Worm (Caenorhabditis elegans): ENCODE results near the gene rsef-1.
A peak's percentile ranks its signal among the peaks of the same experiment; 100 is the strongest.

rsef-1 gene

DNA sequence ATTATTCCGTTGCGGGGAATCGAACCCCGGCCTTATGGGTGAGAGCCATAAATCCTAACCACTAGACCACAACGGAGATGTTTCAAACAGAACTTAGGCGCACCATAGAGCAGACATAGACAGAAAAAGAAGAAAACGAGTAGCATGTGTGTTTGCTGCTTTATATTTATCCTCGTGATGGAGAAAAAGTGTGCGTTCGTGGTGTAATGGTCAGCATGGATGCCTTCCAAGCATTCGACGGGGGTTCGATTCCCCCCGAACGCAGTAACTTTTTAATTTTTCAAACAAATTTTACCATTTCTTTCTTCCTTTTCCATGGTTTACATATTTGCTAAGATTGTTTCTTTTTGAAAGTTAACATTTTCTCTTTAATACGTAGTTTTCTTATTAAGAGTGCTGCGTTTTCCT is 23.2 kb downstream of the rsef-1 start (continued):
- TF ChIP-seq ama-1 (optimal IDR thresholded peaks at IDR 0.05) (peak; percentile 62), alr-1 (tag; optimal IDR thresholded peaks at IDR 0.05) (no peak), elt-3 (tag; optimal IDR thresholded peaks at IDR 0.05) (no peak), ztf-1 (GFP tag; conservative IDR thresholded peaks at IDR 0.05) (no peak), zag-1 (tag; optimal IDR thresholded peaks at IDR 0.05) (peak; percentile 92), nhr-11 (tag; optimal IDR thresholded peaks at IDR 0.05) (peak; percentile 83), mab-5 (tag; optimal IDR thresholded peaks at IDR 0.05) (peak; percentile 91), nhr-10 (tag; optimal IDR thresholded peaks at IDR 0.05) (peak; percentile 60), nhr-21 (tag; optimal IDR thresholded peaks at IDR 0.05) (peak; percentile 90), unc-62 (GFP tag; optimal IDR thresholded peaks at IDR 0.05) (no peak), lin-39 (tag; optimal IDR thresholded peaks at IDR 0.05) (peak; percentile 75), gmeb-1 (tag; optimal IDR thresholded peaks at IDR 0.05) (peak; percentile 81), dmd-4 (tag; optimal IDR thresholded peaks at IDR 0.05) (no peak), nhr-25 (tag; optimal IDR thresholded peaks at IDR 0.05) (peak; percentile 83), ztf-11 (tag; optimal IDR thresholded peaks at IDR 0.05) (peak; percentile 70), lsy-2 (tag; optimal IDR thresholded peaks at IDR 0.05) (peak; percentile 86 to 88), ceh-16 (tag; optimal IDR thresholded peaks at IDR 0.05) (peak; percentile 34), elt-1 (tag; optimal IDR thresholded peaks at IDR 0.05) (no peak), sem-4 (tag; optimal IDR thresholded peaks at IDR 0.05) (peak; percentile 81), nhr-23 (tag; optimal IDR thresholded peaks at IDR 0.05) (no peak), nhr-129 (tag; optimal IDR thresholded peaks at IDR 0.05) (peak; percentile 93), mbf-1 (tag; optimal IDR thresholded peaks at IDR 0.05) (peak; percentile 59), skn-1 (tag; optimal IDR thresholded peaks at IDR 0.05) (peak; percentile 9), lin-13 (GFP tag; optimal IDR thresholded peaks at IDR 0.05) (peak; percentile 90), sma-3 (GFP tag; optimal IDR thresholded peaks at IDR 0.05) (peak; percentile 87), ceh-82 (tag; optimal IDR thresholded peaks at IDR 0.05) (peak; percentile 15), aly-2 (tag; optimal IDR thresholded peaks at IDR 0.05) (peak; percentile 41)

DNA sequence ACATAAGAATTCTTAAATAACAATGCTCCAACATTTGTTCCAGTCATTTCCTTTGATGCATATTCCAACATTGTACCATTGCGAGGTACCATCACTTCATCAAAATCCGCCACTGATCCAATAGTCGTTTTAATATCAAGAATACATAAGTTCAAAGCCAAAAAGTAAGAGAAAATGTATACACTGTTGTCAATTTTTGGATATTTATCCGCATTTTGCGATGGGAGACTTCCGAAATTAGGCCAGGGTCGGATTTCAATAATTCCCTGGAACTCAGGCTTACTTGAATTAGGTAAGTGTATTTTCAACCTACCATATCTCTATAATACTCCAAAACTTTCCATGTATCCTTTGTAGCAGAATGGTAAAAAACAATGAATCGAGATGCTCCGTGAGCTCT is 25.0 kb downstream of the rsef-1 start, which contains the start of gene M02F4.2:
Gene M02F4.2 (minus strand): TSS at position 101 of the 400 bp plus-strand sequence.
- no peak for TF ChIP-seq ceh-16 (tag; optimal IDR thresholded peaks at IDR 0.05)
- TF ChIP-seq nhr-21 (tag; optimal IDR thresholded peaks at IDR 0.05) = no peak
- no peak for TF ChIP-seq egl-27 (tag; optimal IDR thresholded peaks at IDR 0.05)
- no peak for TF ChIP-seq nhr-129 (tag; optimal IDR thresholded peaks at IDR 0.05)

DNA sequence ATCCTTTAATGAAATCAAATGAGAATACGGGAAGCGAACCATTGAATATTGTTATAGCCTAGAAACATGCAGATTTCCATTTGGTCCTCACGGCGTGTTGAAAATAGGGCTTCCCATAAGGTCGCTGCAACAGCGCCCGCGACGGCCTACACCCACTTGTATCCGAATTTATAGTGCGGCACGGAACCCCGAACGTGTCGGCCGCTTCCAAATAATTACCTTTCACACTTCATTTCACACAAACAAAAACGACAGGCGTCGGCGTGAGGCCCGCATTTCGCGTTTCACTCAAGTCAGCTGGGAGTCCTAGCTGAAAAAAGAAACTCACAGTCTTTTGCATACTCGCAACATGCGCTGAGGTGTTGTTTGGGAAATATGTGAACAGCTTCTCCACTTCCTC is 25.7 kb downstream of the rsef-1 start:
- TF ChIP-seq mbf-1 (tag; optimal IDR thresholded peaks at IDR 0.05) = no peak
- no peak for TF ChIP-seq nhr-23 (tag; optimal IDR thresholded peaks at IDR 0.05)
- TF ChIP-seq alr-1 (tag; optimal IDR thresholded peaks at IDR 0.05) = no peak
- no peak for TF ChIP-seq crh-2 (tag; optimal IDR thresholded peaks at IDR 0.05)
- TF ChIP-seq unc-55 (GFP tag; optimal IDR thresholded peaks at IDR 0.05) = no peak
- peak; percentile 17 for TF ChIP-seq snpc-4 (tag; optimal IDR thresholded peaks at IDR 0.05)

DNA sequence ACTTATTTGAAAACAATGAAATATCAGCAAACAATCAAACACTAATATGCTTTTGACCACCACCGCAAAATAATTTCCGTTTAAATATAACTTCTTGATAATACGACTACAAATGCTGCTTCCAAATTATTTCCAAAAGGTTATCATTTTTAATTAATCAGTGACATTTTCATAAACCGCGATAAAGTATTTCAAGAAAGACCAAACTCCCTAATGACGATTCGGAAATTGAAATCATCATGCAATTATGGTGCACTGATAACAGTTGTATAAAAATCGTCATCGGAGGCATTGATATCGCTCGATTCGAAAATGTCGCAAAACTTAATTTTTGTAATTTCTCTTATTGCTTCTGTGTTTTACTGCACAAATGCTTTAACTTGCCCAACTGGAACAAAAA is 27.7 kb downstream of the rsef-1 start, which contains the start of gene clec-265:
Gene clec-265 (plus strand): TSS at position 300 of the 400 bp plus-strand sequence.
- TF ChIP-seq ztf-1 (GFP tag; conservative IDR thresholded peaks at IDR 0.05) (no peak), ztf-11 (tag; optimal IDR thresholded peaks at IDR 0.05) (no peak), crh-2 (tag; optimal IDR thresholded peaks at IDR 0.05) (peak; percentile 55), skn-1 (tag; optimal IDR thresholded peaks at IDR 0.05) (peak; percentile 68), sma-9 (GFP tag; optimal IDR thresholded peaks at IDR 0.05) (peak; percentile 71), sma-9 (tag; optimal IDR thresholded peaks at IDR 0.05) (no peak), fos-1 (tag; optimal IDR thresholded peaks at IDR 0.05) (peak; percentile 99)

DNA sequence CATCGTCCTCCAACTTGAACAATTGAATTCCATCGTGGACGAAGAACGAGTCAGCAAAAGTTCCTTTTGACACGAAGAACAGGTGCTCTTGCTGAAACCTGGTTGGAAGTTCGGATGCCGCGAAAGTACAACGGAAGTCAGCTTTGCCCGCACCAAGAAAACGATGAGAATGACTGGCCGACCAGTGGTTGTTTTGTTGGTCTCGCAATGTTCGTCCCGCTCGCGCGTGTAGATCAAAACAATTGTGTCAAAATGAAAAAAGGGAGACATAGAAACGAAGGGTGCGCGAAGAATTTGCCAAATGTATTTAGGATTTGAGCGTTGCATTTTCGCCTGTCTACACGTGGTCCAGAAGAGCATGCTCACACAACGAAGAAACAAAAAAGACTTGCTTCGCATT is 30.2 kb downstream of the rsef-1 start, which contains the start of gene M02F4.1:
Gene M02F4.1 (minus strand): TSS at position 101 of the 400 bp plus-strand sequence.
- TF ChIP-seq unc-62 (GFP tag; optimal IDR thresholded peaks at IDR 0.05) (no peak), sem-4 (tag; optimal IDR thresholded peaks at IDR 0.05) (no peak), skn-1 (tag; optimal IDR thresholded peaks at IDR 0.05) (no peak), snpc-4 (tag; optimal IDR thresholded peaks at IDR 0.05) (no peak), ztf-1 (GFP tag; conservative IDR thresholded peaks at IDR 0.05) (no peak), alr-1 (tag; optimal IDR thresholded peaks at IDR 0.05) (no peak), mbf-1 (tag; optimal IDR thresholded peaks at IDR 0.05) (no peak), aly-2 (tag; optimal IDR thresholded peaks at IDR 0.05) (no peak), nhr-10 (tag; optimal IDR thresholded peaks at IDR 0.05) (no peak), elt-1 (tag; optimal IDR thresholded peaks at IDR 0.05) (no peak), zag-1 (tag; optimal IDR thresholded peaks at IDR 0.05) (no peak), ztf-4 (tag; optimal IDR thresholded peaks at IDR 0.05) (no peak), unc-55 (GFP tag; optimal IDR thresholded peaks at IDR 0.05) (no peak), nhr-6 (tag; optimal IDR thresholded peaks at IDR 0.05) (no peak), ama-1 (optimal IDR thresholded peaks at IDR 0.05) (no peak)
